Fruit fly (Drosophila melanogaster) whole organism, wandering third instar larva: Measurements from ENCODE around the gene CG5577.

Experiments
- Abd-B ChIP-seq: fragments of >200 bp; optimal IDR thresholded peaks from 2 replicates; lab custom pipeline; 2017; ENCODE audit warnings: missing biosample characterization, missing genetic modification characterization
- CG32264 ChIP-seq: fragments of 200-800 bp; sonication (Bioruptor generic); optimal IDR thresholded peaks from 2 replicates; lab custom pipeline; 2016; ENCODE audit warnings: missing biosample characterization, missing genetic modification characterization
- CG9705 ChIP-seq: fragments of 200-800 bp; sonication (Bioruptor generic); optimal IDR thresholded peaks from 2 replicates; lab custom pipeline; 2018; ENCODE audit warnings: missing biosample characterization, mild to moderate bottlenecking, missing genetic modification characterization
- CrebA ChIP-seq: fragments of 200-800 bp; sonication (Bioruptor generic); optimal IDR thresholded peaks from 2 replicates; lab custom pipeline; 2016; ENCODE audit warnings: missing biosample characterization, mild to moderate bottlenecking, missing genetic modification characterization, borderline replicate concordance
- Dif ChIP-seq: fragments of 200-275, 200-300 bp; sonication (Bioruptor generic); optimal IDR thresholded peaks from 2 replicates; lab custom pipeline; 2018; ENCODE audit warnings: missing biosample characterization, missing genetic modification characterization; ENCODE audit not compliant: partially characterized antibody
- GATAd ChIP-seq: sonication (Bioruptor generic); optimal IDR thresholded peaks from 2 replicates; lab custom pipeline; 2016; ENCODE audit warnings: missing biosample characterization, missing genetic modification characterization
- HLH106 ChIP-seq: fragments of 200-800 bp; optimal IDR thresholded peaks from 3 replicates; lab custom pipeline; 2019; ENCODE audit warnings: missing biosample characterization, mild to moderate bottlenecking, missing genetic modification characterization, moderate library complexity
- Hnf4 ChIP-seq: fragments of 200-800 bp; sonication (Bioruptor generic); optimal IDR thresholded peaks from 2 replicates; lab custom pipeline; 2016; ENCODE audit warnings: missing biosample characterization, mild to moderate bottlenecking, missing genetic modification characterization
- Hr78 ChIP-seq: fragments of >200 bp; optimal IDR thresholded peaks from 2 replicates; lab custom pipeline; 2017; ENCODE audit warnings: missing biosample characterization, missing genetic modification characterization
- Hr83 ChIP-seq: fragments of 200-300 bp; sonication (Bioruptor generic); optimal IDR thresholded peaks from 2 replicates; lab custom pipeline; 2016; ENCODE audit warnings: missing biosample characterization, mild to moderate bottlenecking, missing genetic modification characterization, moderate library complexity; ENCODE audit not compliant: poor library complexity, severe bottlenecking
- Jra ChIP-seq: sonication (Bioruptor generic); optimal IDR thresholded peaks from 2 replicates; lab custom pipeline; 2016; ENCODE audit warnings: missing biosample characterization, missing genetic modification characterization
- Myc ChIP-seq: fragments of >200 bp; optimal IDR thresholded peaks from 2 replicates; lab custom pipeline; 2017
- OdsH ChIP-seq: fragments of 200-800 bp; sonication (Bioruptor generic); optimal IDR thresholded peaks from 2 replicates; lab custom pipeline; 2016; ENCODE audit warnings: missing biosample characterization, mild to moderate bottlenecking, missing genetic modification characterization
- Rel ChIP-seq, 2 experiments: fragments of 200-800 bp; sonication (Bioruptor generic) in 1 of 2; optimal IDR thresholded peaks; 2 replicates in 1 of 2; 3 replicates in 1 of 2; lab custom pipeline; 2016 to 2019; ENCODE audit warnings: mild to moderate bottlenecking in 2 of 2, missing biosample characterization in 2 of 2, missing genetic modification characterization in 2 of 2, moderate library complexity in 1 of 2
- Sp1 ChIP-seq: fragments of 200-800 bp; sonication (Bioruptor generic); optimal IDR thresholded peaks from 3 replicates; lab custom pipeline; 2019; ENCODE audit warnings: missing biosample characterization, mild to moderate bottlenecking, missing genetic modification characterization, moderate library complexity
- br ChIP-seq: fragments of 200-800 bp; sonication (Bioruptor generic); optimal IDR thresholded peaks from 2 replicates; lab custom pipeline; 2016; ENCODE audit warnings: missing biosample characterization, missing genetic modification characterization
- brk ChIP-seq: fragments of 200-800 bp; sonication (Bioruptor generic); optimal IDR thresholded peaks from 2 replicates; lab custom pipeline; 2016; ENCODE audit warnings: missing biosample characterization, mild to moderate bottlenecking, missing genetic modification characterization
- dmrt93B ChIP-seq: fragments of 200-800 bp; sonication (Bioruptor generic); optimal IDR thresholded peaks from 2 replicates; lab custom pipeline; 2018; ENCODE audit warnings: missing biosample characterization, mild to moderate bottlenecking, missing genetic modification characterization
- dsf ChIP-seq: sonication (Bioruptor generic); optimal IDR thresholded peaks from 2 replicates; lab custom pipeline; 2016; ENCODE audit warnings: missing biosample characterization, missing genetic modification characterization, borderline replicate concordance
- ey ChIP-seq: fragments of 200-800 bp; sonication (Bioruptor generic); optimal IDR thresholded peaks from 2 replicates; lab custom pipeline; 2016; ENCODE audit warnings: missing biosample characterization, missing genetic modification characterization
- foxo ChIP-seq, 2 experiments: fragments of 200-800 bp; sonication (Bioruptor generic); optimal IDR thresholded peaks; 2 replicates in 1 of 2; 3 replicates in 1 of 2; lab custom pipeline; 2016 to 2017; ENCODE audit warnings: missing biosample characterization in 2 of 2, missing genetic modification characterization in 2 of 2
- fru ChIP-seq: fragments of 200-800 bp; sonication (Bioruptor generic); optimal IDR thresholded peaks from 3 replicates; lab custom pipeline; 2016; ENCODE audit warnings: missing biosample characterization, mild to moderate bottlenecking, missing genetic modification characterization
- h ChIP-seq: fragments of 200-800 bp; sonication (Bioruptor generic); optimal IDR thresholded peaks from 3 replicates; lab custom pipeline; 2016; ENCODE audit warnings: missing biosample characterization, mild to moderate bottlenecking, missing genetic modification characterization
- jim ChIP-seq: fragments of 175-275, 200-325 bp; sonication (Bioruptor generic); optimal IDR thresholded peaks from 2 replicates; lab custom pipeline; 2016; ENCODE audit warnings: missing biosample characterization, mild to moderate bottlenecking, missing genetic modification characterization
- lola ChIP-seq: fragments of >200 bp; optimal IDR thresholded peaks from 2 replicates; lab custom pipeline; 2017; ENCODE audit warnings: missing biosample characterization, missing genetic modification characterization
- pan ChIP-seq: fragments of >200 bp; optimal IDR thresholded peaks from 2 replicates; lab custom pipeline; 2017
- psq ChIP-seq: fragments of 200-800 bp; sonication (Bioruptor generic); optimal IDR thresholded peaks from 3 replicates; lab custom pipeline; 2017; ENCODE audit warnings: missing biosample characterization, mild to moderate bottlenecking, missing genetic modification characterization, moderate library complexity
- rgr ChIP-seq: fragments of 200-800 bp; sonication (Bioruptor generic); optimal IDR thresholded peaks from 3 replicates; lab custom pipeline; 2016; ENCODE audit warnings: missing biosample characterization, mild to moderate bottlenecking, missing genetic modification characterization
- sage ChIP-seq: fragments of 200-800 bp; sonication (Bioruptor generic); optimal IDR thresholded peaks from 2 replicates; lab custom pipeline; 2016; ENCODE audit warnings: missing biosample characterization, mild to moderate bottlenecking, missing genetic modification characterization
- sv ChIP-seq: fragments of 200-800 bp; sonication (Bioruptor generic); optimal IDR thresholded peaks from 3 replicates; lab custom pipeline; 2016; ENCODE audit warnings: missing biosample characterization, missing genetic modification characterization
- tai ChIP-seq: sonication (Bioruptor generic); optimal IDR thresholded peaks from 2 replicates; lab custom pipeline; 2016; ENCODE audit warnings: missing biosample characterization, missing genetic modification characterization
- usp ChIP-seq: fragments of >200 bp; optimal IDR thresholded peaks from 2 replicates; lab custom pipeline; 2017; ENCODE audit warnings: missing biosample characterization, missing genetic modification characterization
- woc ChIP-seq: sonication (Bioruptor generic); optimal IDR thresholded peaks from 2 replicates; lab custom pipeline; 2016; ENCODE audit warnings: missing biosample characterization, mild to moderate bottlenecking, missing genetic modification characterization

CG5577 gene

DNA sequence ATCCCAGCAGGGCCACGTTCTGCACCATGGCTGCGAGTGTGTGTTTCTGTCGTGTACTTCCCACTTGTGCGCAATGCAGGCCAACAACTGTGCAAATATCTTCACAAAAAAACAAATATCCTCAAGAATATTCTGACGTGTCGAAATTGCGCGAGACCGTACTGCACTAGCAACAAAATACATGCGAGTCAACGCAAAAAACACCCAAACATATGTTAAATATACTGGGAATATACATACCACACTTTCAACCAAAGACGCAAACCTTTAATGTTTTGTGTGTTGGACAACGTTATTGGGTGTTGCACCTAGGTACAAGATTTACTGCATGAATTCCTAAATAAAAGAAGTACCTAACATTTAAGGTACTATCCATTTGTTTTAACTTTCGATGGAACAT, 39.1 kb downstream of the CG5577 start, which contains the start of gene NUCB1:
TSS of gene NUCB1 (minus strand) at position 173 of the 400 bp plus-strand sequence.
- TF ChIP-seq Abd-B (GFP tag; lab: Kevin White, UChicago) (no peak), psq (GFP tag; lab: Kevin White, UChicago) (no peak), lola (no peak), foxo (GFP tag; optimal IDR thresholded peaks at IDR 0.05; lab: Kevin White, UChicago) (peak in 1 of 2 experiments; percentile 46), pan (lab: Kevin White, UChicago) (no peak), dmrt93B (GFP tag; lab: Kevin White, UChicago) (no peak), brk (GFP tag; lab: Kevin White, UChicago) (no peak), jim (peak; percentile 5), woc (GFP tag; lab: Kevin White, UChicago) (peak; percentile 93), rgr (GFP tag; lab: Kevin White, UChicago) (peak; percentile 54), Rel (GFP tag; optimal IDR thresholded peaks at IDR 0.05; lab: Kevin White, UChicago) (no peak), Rel (tag; optimal IDR thresholded peaks at IDR 0.05; lab: Kevin White, UChicago) (peak; percentile 94), Hr83 (GFP tag; lab: Kevin White, UChicago) (peak; percentile 70), CG9705 (GFP tag; lab: Kevin White, UChicago) (peak; percentile 27), Myc (peak; percentile 85), br (GFP tag; lab: Kevin White, UChicago) (peak; percentile 1), fru (GFP tag; lab: Kevin White, UChicago) (peak; percentile 18), h (GFP tag; lab: Kevin White, UChicago) (peak; percentile 55), HLH106 (no peak), sage (GFP tag; lab: Kevin White, UChicago) (no peak), Hr78 (GFP tag; lab: Kevin White, UChicago) (no peak), sv (peak; percentile 26), Dif (no peak), CrebA (GFP tag; lab: Kevin White, UChicago) (peak; percentile 25), GATAd (GFP tag; lab: Kevin White, UChicago) (peak; percentile 26)

DNA sequence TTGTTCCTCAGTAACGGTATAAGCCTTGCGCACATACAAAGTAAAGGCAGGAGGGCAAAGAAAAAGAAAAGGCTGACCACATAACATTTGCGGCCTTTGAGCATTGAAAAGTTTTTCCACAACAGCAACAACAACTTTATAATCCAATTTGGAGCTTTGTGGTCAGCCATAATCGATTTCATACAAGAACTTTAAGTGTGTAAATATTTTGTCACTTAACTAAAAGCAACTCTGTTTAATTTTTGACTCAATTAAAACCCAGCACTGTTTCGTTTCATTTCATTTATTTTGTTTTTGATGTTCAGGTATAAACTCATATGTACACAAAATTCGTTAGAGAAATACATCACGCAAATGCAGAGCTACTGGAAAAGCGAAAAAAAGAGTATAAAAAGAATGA, 43.7 kb downstream of the CG5577 start, which contains the start of gene CG42816:
TSS of gene CG42816 (minus strand) at position 101 of the 400 bp plus-strand sequence.
- TF ChIP-seq jim: no peak
- TF ChIP-seq lola: no peak
- TF ChIP-seq ey: no peak
- no peak for TF ChIP-seq CG32264 (GFP tag; lab: Kevin White, UChicago)
- no peak for TF ChIP-seq h (GFP tag; lab: Kevin White, UChicago)
- TF ChIP-seq HLH106: no peak
- TF ChIP-seq woc (GFP tag; lab: Kevin White, UChicago): no peak
- no peak for TF ChIP-seq Abd-B (GFP tag; lab: Kevin White, UChicago)
- TF ChIP-seq Myc: no peak
- TF ChIP-seq OdsH: no peak
- TF ChIP-seq dsf (GFP tag; lab: Kevin White, UChicago): no peak
- no peak for TF ChIP-seq br (GFP tag; lab: Kevin White, UChicago)
- TF ChIP-seq GATAd (GFP tag; lab: Kevin White, UChicago): no peak
- no peak for TF ChIP-seq Rel (GFP tag; optimal IDR thresholded peaks at IDR 0.05; lab: Kevin White, UChicago)
- TF ChIP-seq Rel (tag; optimal IDR thresholded peaks at IDR 0.05; lab: Kevin White, UChicago): no peak
- TF ChIP-seq rgr (GFP tag; lab: Kevin White, UChicago): no peak
- TF ChIP-seq Jra: no peak
- TF ChIP-seq, all 38 proteins: peak for 0

DNA sequence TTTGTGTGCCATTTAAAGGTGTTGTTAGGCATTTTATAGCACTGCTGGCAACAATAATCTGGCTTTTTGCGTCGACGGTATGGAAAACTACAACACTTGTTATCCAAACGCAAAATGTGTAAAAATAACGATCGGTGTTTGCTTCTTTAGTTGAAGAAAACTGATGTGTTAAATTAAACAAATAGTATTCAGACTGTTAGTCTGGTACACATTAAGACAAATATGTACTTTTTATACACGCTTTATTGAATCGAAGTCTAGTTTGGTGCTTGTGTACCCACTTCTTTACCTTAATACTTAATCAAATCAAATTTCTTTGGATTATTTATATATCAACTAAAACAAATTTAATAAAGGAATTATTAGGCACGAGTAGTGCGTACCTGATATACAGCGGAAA, 49.7 kb downstream of the CG5577 start:
- TF ChIP-seq HLH106: no peak
- TF ChIP-seq psq (GFP tag; lab: Kevin White, UChicago): no peak
- no peak for TF ChIP-seq sage (GFP tag; lab: Kevin White, UChicago)
- TF ChIP-seq Dif: no peak
- no peak for TF ChIP-seq tai
- no peak for TF ChIP-seq usp
- TF ChIP-seq rgr (GFP tag; lab: Kevin White, UChicago): no peak
- TF ChIP-seq Sp1 (GFP tag; lab: Kevin White, UChicago): no peak
- no peak for TF ChIP-seq Jra
- TF ChIP-seq CG32264 (GFP tag; lab: Kevin White, UChicago): no peak
- no peak for TF ChIP-seq ey
- no peak for TF ChIP-seq woc (GFP tag; lab: Kevin White, UChicago)
- no peak for TF ChIP-seq jim
- no peak for TF ChIP-seq Rel (GFP tag; optimal IDR thresholded peaks at IDR 0.05; lab: Kevin White, UChicago)
- TF ChIP-seq Rel (tag; optimal IDR thresholded peaks at IDR 0.05; lab: Kevin White, UChicago): no peak
- no peak for TF ChIP-seq dsf (GFP tag; lab: Kevin White, UChicago)
- TF ChIP-seq Hr78 (GFP tag; lab: Kevin White, UChicago): no peak

DNA sequence AAGACGTTTGTCGTGTGGAACGTTAAGA, 49.9 kb downstream of the CG5577 start, which contains the start of gene CG42815:
TSS of gene CG42815 (minus strand) at position 20 of the 28 bp plus-strand sequence.
- TF ChIP-seq usp (no peak), Hr78 (GFP tag; lab: Kevin White, UChicago) (no peak)
- TF ChIP-seq, all 38 proteins: peak for 0

DNA sequence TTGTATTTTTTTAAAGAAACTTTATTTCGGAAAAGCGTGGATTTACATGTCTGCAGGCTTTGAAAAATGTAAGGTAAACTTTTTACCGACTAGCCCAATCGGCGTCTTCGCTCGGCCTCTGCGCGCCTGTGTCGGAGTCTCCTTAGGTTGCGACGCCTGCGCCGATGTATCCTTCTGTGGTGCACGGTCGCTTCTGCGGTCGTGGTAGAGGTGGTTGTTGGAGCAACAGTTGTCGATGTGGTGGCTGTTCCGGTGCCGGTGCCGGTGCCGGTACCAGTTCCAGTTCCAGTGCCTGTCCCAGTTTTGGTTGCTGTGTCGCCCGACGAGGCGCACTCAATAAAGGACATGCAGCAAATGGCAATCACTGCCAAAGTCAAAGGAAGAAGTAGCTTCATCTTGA, 50.2 kb downstream of the CG5577 start:
- no peak for TF ChIP-seq Hnf4
- no peak for TF ChIP-seq foxo (GFP tag; optimal IDR thresholded peaks at IDR 0.05; lab: Kevin White, UChicago)
- TF ChIP-seq CrebA (GFP tag; lab: Kevin White, UChicago): no peak
- TF ChIP-seq jim: no peak
